Fruit fly (Drosophila melanogaster) whole organism, embryonic: ENCODE measurements around the gene CG15347.

Experiments
- B-H1 ChIP-seq: fragments of 200-800 bp; sonication (Bioruptor generic); IDR thresholded peaks from 3 replicates; pipeline ENCODE4 v1.3.6; 2022; ENCODE audit warnings: missing biosample characterization, missing genetic modification characterization
- CG11085 ChIP-seq: fragments of 200-800 bp; sonication (Bioruptor generic); IDR thresholded peaks from 2 replicates; pipeline ENCODE4 v1.3.6; 2022; ENCODE audit warnings: missing biosample characterization, missing genetic modification characterization
- CG12236 ChIP-seq: fragments of 200-800 bp; sonication (Bioruptor generic); optimal IDR thresholded peaks from 2 replicates; lab custom pipeline; 2016; ENCODE audit warnings: missing biosample characterization, missing genetic modification characterization
- CG15479 ChIP-seq: fragments of 200-800 bp; sonication (Bioruptor generic); optimal IDR thresholded peaks from 3 replicates; lab custom pipeline; 2019; ENCODE audit warnings: missing biosample characterization, mild to moderate bottlenecking, missing genetic modification characterization, moderate library complexity
- CG18599 ChIP-seq: fragments of 200-800 bp; sonication (Bioruptor generic); optimal IDR thresholded peaks from 3 replicates; lab custom pipeline; 2017; ENCODE audit warnings: missing biosample characterization, missing genetic modification characterization, mild to moderate bottlenecking, moderate library complexity, missing genetic modification reagents
- CG2202 ChIP-seq: fragments of 200-800 bp; sonication (Bioruptor generic); optimal IDR thresholded peaks from 2 replicates; lab custom pipeline; 2018; ENCODE audit warnings: missing biosample characterization, mild to moderate bottlenecking, missing genetic modification characterization
- CG2875 ChIP-seq: fragments of 200-800 bp; sonication (Bioruptor generic); optimal IDR thresholded peaks from 2 replicates; lab custom pipeline; 2017; ENCODE audit warnings: missing biosample characterization, mild to moderate bottlenecking, missing genetic modification characterization, missing genetic modification reagents
- CG2889 ChIP-seq: fragments of 200-800 bp; sonication (Bioruptor generic); IDR thresholded peaks from 3 replicates; pipeline ENCODE4 v1.3.6; 2022; ENCODE audit warnings: missing biosample characterization, missing genetic modification characterization
- CG33557 ChIP-seq: fragments of 200-800 bp; sonication (Bioruptor generic); optimal IDR thresholded peaks from 2 replicates; lab custom pipeline; 2019; ENCODE audit warnings: missing biosample characterization, mild to moderate bottlenecking, missing genetic modification characterization, moderate library complexity
- CG3407 ChIP-seq: fragments of 200-800 bp; sonication (Bioruptor generic); optimal IDR thresholded peaks from 2 replicates; lab custom pipeline; 2018; ENCODE audit warnings: missing biosample characterization, mild to moderate bottlenecking, missing genetic modification characterization
- CG34224 ChIP-seq: fragments of 200-800 bp; sonication (Bioruptor generic); IDR thresholded peaks from 3 replicates; pipeline ENCODE4 v1.3.6; 2022; ENCODE audit warnings: missing biosample characterization, missing genetic modification characterization; ENCODE audit not compliant: partially characterized antibody
- CG34376 ChIP-seq: fragments of 200-800 bp; sonication (Bioruptor generic); optimal IDR thresholded peaks from 2 replicates; lab custom pipeline; 2018; ENCODE audit warnings: missing biosample characterization, mild to moderate bottlenecking, missing genetic modification characterization
- CG3838 ChIP-seq: fragments of 200-800 bp; sonication (Bioruptor generic); optimal IDR thresholded peaks from 3 replicates; lab custom pipeline; 2016; ENCODE audit warnings: missing biosample characterization, missing genetic modification characterization
- CG5180 ChIP-seq: fragments of 200-800 bp; sonication (Bioruptor generic); optimal IDR thresholded peaks from 3 replicates; lab custom pipeline; 2017; ENCODE audit warnings: missing biosample characterization, missing genetic modification characterization, mild to moderate bottlenecking, moderate library complexity, missing genetic modification reagents
- CG6654 ChIP-seq: fragments of 200-800 bp; sonication (Bioruptor generic); optimal IDR thresholded peaks from 2 replicates; lab custom pipeline; 2017; ENCODE audit warnings: missing biosample characterization, mild to moderate bottlenecking, missing genetic modification characterization
- CG6683 ChIP-seq: fragments of 200-800 bp; sonication (Bioruptor generic); optimal IDR thresholded peaks from 2 replicates; lab custom pipeline; 2017; ENCODE audit warnings: missing biosample characterization, mild to moderate bottlenecking, missing genetic modification characterization, missing genetic modification reagents
- CG7839 ChIP-seq: fragments of 200-800 bp; sonication (Bioruptor generic); optimal IDR thresholded peaks from 3 replicates; lab custom pipeline; 2018; ENCODE audit warnings: missing biosample characterization, mild to moderate bottlenecking, missing genetic modification characterization, moderate library complexity
- CG8388 ChIP-seq: fragments of 200-800 bp; sonication (Bioruptor generic); optimal IDR thresholded peaks from 2 replicates; lab custom pipeline; 2019; ENCODE audit warnings: missing biosample characterization, mild to moderate bottlenecking, missing genetic modification characterization, moderate library complexity
- Hr78 ChIP-seq, 2 experiments: fragments of 200-800 bp in 1 of 2; fragments of >200 bp in 1 of 2; sonication (Bioruptor generic) in 1 of 2; optimal IDR thresholded peaks; 2 replicates each; lab custom pipeline; 2017 to 2019; ENCODE audit warnings: missing biosample characterization in 2 of 2, missing genetic modification characterization in 2 of 2, mild to moderate bottlenecking in 1 of 2, moderate library complexity in 1 of 2
- Kr ChIP-seq: fragments of 200-800 bp; sonication (Bioruptor generic); optimal IDR thresholded peaks from 2 replicates; lab custom pipeline; 2017; ENCODE audit warnings: missing biosample characterization, mild to moderate bottlenecking, missing genetic modification characterization
- Spps ChIP-seq: fragments of 200-800 bp; sonication (Bioruptor generic); optimal IDR thresholded peaks from 2 replicates; lab custom pipeline; 2018; ENCODE audit warnings: missing biosample characterization, mild to moderate bottlenecking, missing genetic modification characterization
- Ssrp ChIP-seq: fragments of 200-800 bp; sonication (Bioruptor generic); optimal IDR thresholded peaks from 2 replicates; lab custom pipeline; 2018; ENCODE audit warnings: missing biosample characterization, mild to moderate bottlenecking, missing genetic modification characterization, moderate library complexity
- ato ChIP-seq: fragments of 200-800 bp; sonication (Bioruptor generic); IDR thresholded peaks from 2 replicates; pipeline ENCODE4 v1.3.6; 2022; ENCODE audit warnings: missing biosample characterization, missing genetic modification characterization; ENCODE audit not compliant: partially characterized antibody
- br ChIP-seq: fragments of >200 bp; optimal IDR thresholded peaks from 2 replicates; lab custom pipeline; 2017
- cas ChIP-seq: fragments of 200-800 bp; sonication (Bioruptor generic); IDR thresholded peaks from 2 replicates; pipeline ENCODE4 v1.3.6; 2022; ENCODE audit warnings: missing biosample characterization, missing genetic modification characterization
- cato ChIP-seq: fragments of 200-800 bp; sonication (Bioruptor generic); optimal IDR thresholded peaks from 2 replicates; lab custom pipeline; 2016; ENCODE audit warnings: missing biosample characterization, missing genetic modification characterization, borderline replicate concordance
- chif ChIP-seq, 2 experiments: fragments of 200-800 bp; sonication (Bioruptor generic); optimal IDR thresholded peaks; 3 replicates each; lab custom pipeline; 2016; ENCODE audit warnings: missing biosample characterization in 2 of 2, missing genetic modification characterization in 2 of 2
- chn ChIP-seq: fragments of 200-800 bp; sonication (Bioruptor generic); optimal IDR thresholded peaks from 2 replicates; lab custom pipeline; 2016; ENCODE audit warnings: missing biosample characterization, missing genetic modification characterization
- crol ChIP-seq: fragments of 200-800 bp; sonication (Bioruptor generic); IDR thresholded peaks from 2 replicates; pipeline ENCODE4 v1.3.6; 2022; ENCODE audit warnings: missing biosample characterization, missing genetic modification characterization
- danr ChIP-seq: fragments of 200-800 bp; sonication (Bioruptor generic); IDR thresholded peaks from 2 replicates; pipeline ENCODE4 v1.3.6; 2022; ENCODE audit warnings: missing biosample characterization, missing genetic modification characterization
- dpn ChIP-seq, 2 experiments: fragments of 200-800 bp; sonication (Bioruptor generic); optimal IDR thresholded peaks; 3 replicates each; lab custom pipeline; 2016; ENCODE audit warnings: missing biosample characterization in 2 of 2, missing genetic modification characterization in 2 of 2
- emc ChIP-seq: fragments of 200-800 bp; sonication (Bioruptor generic); optimal IDR thresholded peaks from 2 replicates; lab custom pipeline; 2016; ENCODE audit warnings: missing biosample characterization, missing genetic modification characterization
- ewg ChIP-seq: fragments of 200-800 bp; sonication (Bioruptor generic); optimal IDR thresholded peaks from 3 replicates; lab custom pipeline; 2017; ENCODE audit warnings: mild to moderate bottlenecking, missing biosample characterization, missing genetic modification reagents, missing genetic modification characterization
- fd102C ChIP-seq: fragments of 200-800 bp; sonication (Bioruptor generic); optimal IDR thresholded peaks from 2 replicates; lab custom pipeline; 2018; ENCODE audit warnings: missing biosample characterization, mild to moderate bottlenecking, missing genetic modification characterization, moderate library complexity
- fd3F ChIP-seq: fragments of 200-800 bp; sonication (Bioruptor generic); optimal IDR thresholded peaks from 2 replicates; lab custom pipeline; 2018; ENCODE audit warnings: missing biosample characterization, mild to moderate bottlenecking, missing genetic modification characterization, moderate library complexity
- gcm2 ChIP-seq: fragments of 200-800 bp; sonication (Bioruptor generic); optimal IDR thresholded peaks from 2 replicates; lab custom pipeline; 2016; ENCODE audit warnings: missing biosample characterization, missing genetic modification characterization
- hth ChIP-seq: fragments of >200 bp; optimal IDR thresholded peaks from 2 replicates; lab custom pipeline; 2017; ENCODE audit warnings: inconsistent platforms
- lmd ChIP-seq: fragments of 200-800 bp; sonication (Bioruptor generic); IDR thresholded peaks from 2 replicates; pipeline ENCODE4 v1.3.6; 2022; ENCODE audit warnings: missing biosample characterization, missing genetic modification characterization
- lov ChIP-seq, 2 experiments: fragments of 200-800 bp in 1 of 2; fragments of >200 bp in 1 of 2; sonication (Bioruptor generic) in 1 of 2; IDR thresholded peaks in 1 of 2; optimal IDR thresholded peaks in 1 of 2; 2 replicates in 1 of 2; 3 replicates in 1 of 2; pipeline versions ENCODE4 v1.3.6 to Lab custom; 2017 to 2022; ENCODE audit warnings: missing biosample characterization in 1 of 2, missing genetic modification characterization in 1 of 2
- mam ChIP-seq: fragments of 200-800 bp; sonication (Bioruptor generic); optimal IDR thresholded peaks from 3 replicates; lab custom pipeline; 2016; ENCODE audit warnings: missing biosample characterization, missing genetic modification characterization
- pho ChIP-seq: fragments of 200-800 bp; sonication (Bioruptor generic); optimal IDR thresholded peaks from 2 replicates; lab custom pipeline; 2016; ENCODE audit warnings: missing biosample characterization, missing genetic modification characterization
- salm ChIP-seq: fragments of 200-800 bp; sonication (Bioruptor generic); optimal IDR thresholded peaks from 2 replicates; lab custom pipeline; 2018; ENCODE audit warnings: missing biosample characterization, mild to moderate bottlenecking, missing genetic modification characterization
- schlank ChIP-seq: fragments of 200-800 bp; sonication (Bioruptor generic); optimal IDR thresholded peaks from 2 replicates; lab custom pipeline; 2018; ENCODE audit warnings: missing biosample characterization, mild to moderate bottlenecking, missing genetic modification characterization
- slp2 ChIP-seq: fragments of 200-800 bp; sonication (Bioruptor generic); optimal IDR thresholded peaks from 2 replicates; lab custom pipeline; 2016; ENCODE audit warnings: missing biosample characterization, missing genetic modification characterization
- ssp ChIP-seq: fragments of 200-800 bp; sonication (Bioruptor generic); IDR thresholded peaks from 2 replicates; pipeline ENCODE4 v1.3.6; 2022; ENCODE audit warnings: missing biosample characterization, missing genetic modification characterization
- tin ChIP-seq: fragments of 200-800 bp; sonication (Bioruptor generic); optimal IDR thresholded peaks from 3 replicates; lab custom pipeline; 2016; ENCODE audit warnings: missing biosample characterization, missing genetic modification characterization
- tio ChIP-seq: fragments of 200-800 bp; sonication (Bioruptor generic); optimal IDR thresholded peaks from 2 replicates; lab custom pipeline; 2017; ENCODE audit warnings: missing biosample characterization, missing genetic modification characterization, inconsistent platforms
- unc-4 ChIP-seq: fragments of 200-800 bp; sonication (Bioruptor generic); IDR thresholded peaks from 2 replicates; pipeline ENCODE4 v1.3.6; 2022; ENCODE audit warnings: missing biosample characterization, missing genetic modification characterization; ENCODE audit not compliant: partially characterized antibody
- yki ChIP-seq: fragments of >200 bp; optimal IDR thresholded peaks from 3 replicates; lab custom pipeline; 2018
- zfh2 ChIP-seq: fragments of 200-800 bp; sonication (Bioruptor generic); optimal IDR thresholded peaks from 2 replicates; lab custom pipeline; 2016; ENCODE audit warnings: missing biosample characterization, missing genetic modification characterization

CG15347 gene

dm6 chrX:8420772-8421448, 39.8 kb downstream of the CG15347 start (continued):
- no peak for TF ChIP-seq danr
- peak; percentile 73 for TF ChIP-seq ewg (GFP tag; lab: Kevin White, UChicago)
- TF ChIP-seq tin (GFP tag; lab: Kevin White, UChicago), result no peak
- no peak for TF ChIP-seq salm (tag; lab: Kevin White, UChicago)
- TF ChIP-seq mam, result no peak
- no peak for TF ChIP-seq hth
- no peak for TF ChIP-seq chn (GFP tag; lab: Kevin White, UChicago)
- no peak for TF ChIP-seq fd102C (GFP tag; lab: Kevin White, UChicago)
- TF ChIP-seq Hr78 (GFP tag; optimal IDR thresholded peaks at IDR 0.05; lab: Kevin White, UChicago), result no peak
- no peak for TF ChIP-seq tio (GFP tag; lab: Kevin White, UChicago)
- TF ChIP-seq zfh2 (GFP tag; lab: Kevin White, UChicago), result no peak
- no peak for TF ChIP-seq lmd (GFP tag; lab: Robert Waterston, UW)
- no peak for TF ChIP-seq chif (GFP tag; optimal IDR thresholded peaks at IDR 0.05; lab: Kevin White, UChicago)
- TF ChIP-seq unc-4 (GFP tag; lab: Robert Waterston, UW), result no peak
- TF ChIP-seq Spps (tag; lab: Kevin White, UChicago), result no peak
- TF ChIP-seq B-H1 (GFP tag; lab: Robert Waterston, UW), result no peak
- TF ChIP-seq CG2202 (tag; lab: Kevin White, UChicago), result no peak
- no peak for TF ChIP-seq schlank (tag; lab: Kevin White, UChicago)
- TF ChIP-seq CG34376 (GFP tag; lab: Kevin White, UChicago), result peak; percentile 30
- no peak for TF ChIP-seq lov (optimal IDR thresholded peaks at IDR 0.05; lab: Kevin White, UChicago)
- TF ChIP-seq lov (GFP tag; IDR thresholded peaks at IDR 0.05; lab: Robert Waterston, UW), result no peak
- no peak for TF ChIP-seq CG3407 (GFP tag; lab: Kevin White, UChicago)
- no peak for TF ChIP-seq CG3838 (GFP tag; lab: Kevin White, UChicago)
- TF ChIP-seq emc (GFP tag; lab: Kevin White, UChicago), result no peak
- no peak for TF ChIP-seq cas
- TF ChIP-seq CG2875 (GFP tag; lab: Kevin White, UChicago), result no peak
- no peak for TF ChIP-seq CG6654 (GFP tag; lab: Kevin White, UChicago)
- TF ChIP-seq dpn (GFP tag; optimal IDR thresholded peaks at IDR 0.05; lab: Kevin White, UChicago), result no peak
- no peak for TF ChIP-seq fd3F (GFP tag; lab: Kevin White, UChicago)
- TF ChIP-seq CG18599 (GFP tag; lab: Kevin White, UChicago), result no peak
- TF ChIP-seq ato (GFP tag; lab: Robert Waterston, UW), result no peak
- peak; percentile 19 for TF ChIP-seq CG5180
- TF ChIP-seq CG33557 (GFP tag; lab: Kevin White, UChicago), result no peak
- no peak for TF ChIP-seq CG6683 (GFP tag; lab: Kevin White, UChicago)
- TF ChIP-seq ssp, result no peak
- no peak for TF ChIP-seq Ssrp (tag; lab: Kevin White, UChicago)
- no peak for TF ChIP-seq CG11085 (GFP tag; lab: Robert Waterston, UW)
- TF ChIP-seq pho (GFP tag; lab: Kevin White, UChicago), result no peak
- TF ChIP-seq yki (lab: Kevin White, UChicago), result peak; percentile 99
- no peak for TF ChIP-seq br (lab: Kevin White, UChicago)
- TF ChIP-seq CG34224 (GFP tag; lab: Robert Waterston, UW), result peak; percentile 56; the same call in 2 of the 3 replicates
- TF ChIP-seq CG2889, result no peak
- TF ChIP-seq cato, result no peak
- no peak for TF ChIP-seq CG8388 (GFP tag; lab: Kevin White, UChicago)
- peak; percentile 93 for TF ChIP-seq CG15479 (GFP tag; lab: Kevin White, UChicago)
- TF ChIP-seq CG12236 (GFP tag; lab: Kevin White, UChicago), result no peak
- no peak for TF ChIP-seq Kr
- no peak for TF ChIP-seq CG7839 (tag; lab: Kevin White, UChicago)
- no peak for TF ChIP-seq crol (GFP tag; lab: Robert Waterston, UW)
- TF ChIP-seq slp2 (GFP tag; lab: Kevin White, UChicago), result no peak
- no peak for TF ChIP-seq gcm2 (GFP tag; lab: Kevin White, UChicago)
